Fruit fly (Drosophila melanogaster): Measurements from ENCODE around the gene CG45603.

The CG45603 gene

DNA sequence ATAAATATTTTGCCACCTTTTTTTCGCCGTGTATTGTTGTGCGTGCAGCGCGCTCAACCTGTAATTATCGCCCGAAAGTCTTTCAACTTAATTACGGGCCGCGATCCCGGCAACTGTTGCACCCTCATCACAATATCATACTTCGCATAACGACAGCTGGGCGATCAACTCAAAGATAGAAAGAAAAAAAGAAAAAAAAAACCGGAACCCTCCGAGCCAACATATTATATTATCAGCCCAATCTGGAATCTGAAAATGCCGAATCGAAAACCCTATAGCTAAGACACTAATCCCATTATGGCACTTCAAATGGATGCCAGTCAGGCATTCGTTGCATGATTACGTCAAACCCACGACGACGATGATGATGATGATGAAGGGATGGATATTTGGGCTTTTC is 13.6 kb upstream of the CG45603 start:
- TF ChIP-seq Oaz (GFP tag; IDR thresholded peaks at IDR 0.05), result no peak
- no peak for TF ChIP-seq CG8089 (GFP tag; optimal IDR thresholded peaks at IDR 0.05)
- no peak for TF ChIP-seq CG15011 (GFP tag; optimal IDR thresholded peaks at IDR 0.05)
- no peak for TF ChIP-seq CG1832 (GFP tag; optimal IDR thresholded peaks at IDR 0.05)
- TF ChIP-seq CG17359 (tag; optimal IDR thresholded peaks at IDR 0.05), result peak; percentile 13
- TF ChIP-seq grn (GFP tag; optimal IDR thresholded peaks at IDR 0.05), result peak; percentile 25
- TF ChIP-seq oc (tag; optimal IDR thresholded peaks at IDR 0.05), result peak; percentile 83
- TF ChIP-seq lab (GFP tag; optimal IDR thresholded peaks at IDR 0.05), result no peak
- TF ChIP-seq sqz (GFP tag; optimal IDR thresholded peaks at IDR 0.05), result peak; percentile 74
- TF ChIP-seq CG11247 (GFP tag; IDR thresholded peaks at IDR 0.05), result no peak
- no peak for TF ChIP-seq ewg (GFP tag; optimal IDR thresholded peaks at IDR 0.05)
- no peak for TF ChIP-seq CG4707 (GFP tag; optimal IDR thresholded peaks at IDR 0.05)
- no peak for TF ChIP-seq CG6765 (GFP tag; optimal IDR thresholded peaks at IDR 0.05)
- TF ChIP-seq CG32772 (GFP tag; IDR thresholded peaks at IDR 0.05), result no peak
- peak; percentile 27 for TF ChIP-seq zf30C (GFP tag; optimal IDR thresholded peaks at IDR 0.05)
- TF ChIP-seq al (GFP tag; IDR thresholded peaks at IDR 0.05), result no peak
- no peak for TF ChIP-seq CG1602 (GFP tag; optimal IDR thresholded peaks at IDR 0.05)

- no peak for TF ChIP-seq gcm (GFP tag; optimal IDR thresholded peaks at IDR 0.05)
- TF ChIP-seq sens-2 (GFP tag; IDR thresholded peaks at IDR 0.05), result no peak
- peak; percentile 60 for TF ChIP-seq pros (GFP tag; optimal IDR thresholded peaks at IDR 0.05)
- no peak for TF ChIP-seq CG7357 (GFP tag; IDR thresholded peaks at IDR 0.05)
- TF ChIP-seq Poxn (GFP tag; IDR thresholded peaks at IDR 0.05), result no peak
- TF ChIP-seq Blimp-1 (GFP tag; optimal IDR thresholded peaks at IDR 0.05), result no peak
- no peak for TF ChIP-seq CG12942 (GFP tag; optimal IDR thresholded peaks at IDR 0.05)
- no peak for TF ChIP-seq CG2875 (GFP tag; optimal IDR thresholded peaks at IDR 0.05)
- no peak for TF ChIP-seq so (GFP tag; IDR thresholded peaks at IDR 0.05)
- TF ChIP-seq CG8478 (optimal IDR thresholded peaks at IDR 0.05), result no peak
- TF ChIP-seq CG5245 (GFP tag; optimal IDR thresholded peaks at IDR 0.05), result no peak
- peak; percentile 18 for TF ChIP-seq oc (tag; optimal IDR thresholded peaks at IDR 0.05)
- no peak for TF ChIP-seq nmo (GFP tag; optimal IDR thresholded peaks at IDR 0.05)
- no peak for TF ChIP-seq HmgZ (tag; optimal IDR thresholded peaks at IDR 0.05)
- no peak for TF ChIP-seq stc (GFP tag; IDR thresholded peaks at IDR 0.05)
- peak; percentile 76 for TF ChIP-seq Hey (tag; optimal IDR thresholded peaks at IDR 0.05)
- no peak for TF ChIP-seq amos (GFP tag; IDR thresholded peaks at IDR 0.05; ENCODE audit: partially characterized antibody)
- TF ChIP-seq bsh (GFP tag; optimal IDR thresholded peaks at IDR 0.05), result no peak
- no peak for TF ChIP-seq NC2α (GFP tag; optimal IDR thresholded peaks at IDR 0.05)
- TF ChIP-seq ssp (GFP tag; IDR thresholded peaks at IDR 0.05), result no peak
Observed at dm6 chrX:12266012-12266411, 8.4 kb upstream of the CG45603 start.

DNA sequence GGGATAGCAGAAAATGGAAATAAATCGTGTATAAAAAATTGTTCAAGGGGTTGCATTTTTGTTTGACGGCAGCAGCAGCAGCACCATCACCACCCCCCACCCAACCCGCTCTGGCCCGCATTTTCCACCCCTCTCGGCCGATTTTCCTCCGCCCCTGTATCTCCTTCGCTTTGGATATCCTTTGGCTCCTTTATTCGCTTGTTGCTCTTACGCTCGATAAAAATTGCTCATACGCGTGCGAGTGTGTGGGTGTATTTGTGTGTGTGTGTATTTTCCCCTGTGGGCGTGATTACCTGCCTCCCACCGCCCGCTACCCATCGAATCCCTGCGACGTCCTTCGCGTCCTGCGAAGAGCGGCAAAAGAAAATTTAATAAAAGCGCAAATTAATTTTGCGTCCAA is 6.2 kb upstream of the CG45603 start:
- TF ChIP-seq Gug (GFP tag; IDR thresholded peaks at IDR 0.05), result no peak
- no peak for TF ChIP-seq luna (GFP tag; optimal IDR thresholded peaks at IDR 0.05)
- TF ChIP-seq CG11085 (GFP tag; IDR thresholded peaks at IDR 0.05), result no peak
- no peak for TF ChIP-seq CG17612 (GFP tag; IDR thresholded peaks at IDR 0.05)
- TF ChIP-seq CG11695 (GFP tag; IDR thresholded peaks at IDR 0.05), result no peak
- TF ChIP-seq CG6813 (GFP tag; optimal IDR thresholded peaks at IDR 0.05), result no peak
- TF ChIP-seq E2f1 (GFP tag; IDR thresholded peaks at IDR 0.05), result no peak
- TF ChIP-seq nmo (GFP tag; optimal IDR thresholded peaks at IDR 0.05), result no peak
- no peak for TF ChIP-seq CG4404 (GFP tag; IDR thresholded peaks at IDR 0.05)
- TF ChIP-seq Bgb (GFP tag; IDR thresholded peaks at IDR 0.05; ENCODE audit: partially characterized antibody), result no peak
- TF ChIP-seq Dek (tag; optimal IDR thresholded peaks at IDR 0.05), result no peak
- TF ChIP-seq aop (GFP tag; IDR thresholded peaks at IDR 0.05), result no peak
- peak; percentile 48 for TF ChIP-seq sqz (GFP tag; optimal IDR thresholded peaks at IDR 0.05)
- peak; percentile 19 for TF ChIP-seq cg (GFP tag; optimal IDR thresholded peaks at IDR 0.05)
- peak; percentile 3 for TF ChIP-seq Kr (GFP tag; optimal IDR thresholded peaks at IDR 0.05)
- no peak for TF ChIP-seq eve (GFP tag; optimal IDR thresholded peaks at IDR 0.05)
- TF ChIP-seq D19B (GFP tag; optimal IDR thresholded peaks at IDR 0.05), result no peak
- TF ChIP-seq MTF-1 (GFP tag; optimal IDR thresholded peaks at IDR 0.05; ENCODE audit: borderline replicate concordance), result no peak
